Worm (Caenorhabditis elegans): ENCODE results near the gene K09C8.9.

DNA sequence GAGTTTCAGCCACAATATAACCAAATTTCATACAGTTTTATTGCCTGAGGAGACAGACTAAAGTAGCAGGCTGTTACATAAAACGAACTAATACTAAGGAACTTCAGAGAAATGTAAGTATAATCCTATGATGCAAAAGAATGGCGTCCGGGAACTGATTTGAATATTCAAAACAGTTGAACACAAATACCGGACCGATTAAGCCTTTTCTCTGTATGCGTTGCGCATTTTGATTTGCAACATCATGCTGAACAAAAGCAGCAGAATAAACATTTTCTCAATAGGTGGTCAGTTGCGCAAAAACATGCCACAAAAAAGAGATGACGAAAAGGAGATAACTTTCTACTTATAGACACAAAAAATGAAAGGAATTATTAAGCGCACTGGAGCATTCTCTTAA is 43.6 kb downstream of the K09C8.9 start:
- TF ChIP-seq ama-1 (optimal IDR thresholded peaks at IDR 0.05) (no peak), ama-1 (GFP tag; optimal IDR thresholded peaks at IDR 0.05) (no peak), hmg-20 (GFP tag; IDR thresholded peaks at IDR 0.05) (no peak), F57C9.4 (tag; optimal IDR thresholded peaks at IDR 0.05) (no peak), unc-130 (GFP tag; optimal IDR thresholded peaks at IDR 0.05) (no peak), ets-4 (GFP tag; optimal IDR thresholded peaks at IDR 0.05) (no peak)

Measured in whole organism, young adult.